Worm (Caenorhabditis elegans) whole organism, L4 larva: ENCODE results near the gene F59B2.9.

ENCODE experiments used
- F44E2.7 ChIP-seq: fragments of 200-800 bp; sonication (Bioruptor generic); IDR thresholded peaks from 2 replicates; pipeline ENCODE4 v2.1.2; 2022; ENCODE audit warnings: missing genetic modification characterization, missing compliant biosample characterization
- T20F7.1 ChIP-seq: fragments of 200-800 bp; sonication (Bioruptor generic); optimal IDR thresholded peaks from 2 replicates; lab custom pipeline; 2018; ENCODE audit warnings: mild to moderate bottlenecking, missing genetic modification characterization, missing compliant biosample characterization
- T26A8.4 ChIP-seq: fragments of 200-800 bp; sonication (Bioruptor generic); IDR thresholded peaks from 2 replicates; pipeline ENCODE4 v1.3.6; 2022; ENCODE audit warnings: missing genetic modification characterization, missing compliant biosample characterization
- Y48G9A.11 ChIP-seq: fragments of 200-800 bp; sonication (Bioruptor generic); IDR thresholded peaks from 2 replicates; pipeline ENCODE4 v1.3.6; 2022; ENCODE audit warnings: missing genetic modification reagents, missing genetic modification characterization, missing compliant biosample characterization
- ZK546.5 ChIP-seq, 2 experiments: sonication (generic microtip); optimal IDR thresholded peaks; 2 replicates each; lab custom pipeline; 2017; ENCODE audit warnings: missing biosample characterization in 2 of 2, missing genetic modification characterization in 2 of 2
- aha-1 ChIP-seq: fragments of 150-350 bp; peaks from one replicate; lab custom pipeline; 2014; ENCODE audit warnings: missing biosample characterization, missing genetic modification characterization
- ama-1 ChIP-seq: fragments of 150-350 bp; optimal IDR thresholded peaks from 2 replicates; lab custom pipeline; 2014; ENCODE audit warnings: inconsistent platforms, mixed read lengths
- arid-1 ChIP-seq: fragments of 200-800 bp; sonication (Bioruptor generic); conservative IDR thresholded peaks from 2 replicates; pipeline ENCODE4 v1.3.6; 2022; ENCODE audit warnings: missing genetic modification reagents, missing genetic modification characterization, missing compliant biosample characterization
- attf-4 ChIP-seq: sonication (generic microtip); optimal IDR thresholded peaks from 3 replicates; lab custom pipeline; 2017; ENCODE audit warnings: missing biosample characterization, missing genetic modification characterization
- ces-1 ChIP-seq: fragments of 150-350 bp; sonication (generic microtip); optimal IDR thresholded peaks from 4 replicates; lab custom pipeline; 2014; ENCODE audit warnings: missing biosample characterization, missing genetic modification reagents, missing genetic modification characterization
- ctbp-1 ChIP-seq: fragments of 200-800 bp; sonication (Bioruptor generic); IDR thresholded peaks from 2 replicates; pipeline ENCODE4 v1.3.6; 2022; ENCODE audit warnings: missing genetic modification reagents, missing genetic modification characterization, missing compliant biosample characterization
- daf-16 ChIP-seq, 3 experiments: sonication (generic microtip); optimal IDR thresholded peaks; 2 replicates each; lab custom pipeline; 2016 to 2017; ENCODE audit warnings: missing genetic modification characterization in 3 of 3, missing genetic modification reagents in 3 of 3, mild to moderate bottlenecking in 2 of 3, missing compliant biosample characterization in 2 of 3, missing biosample characterization in 1 of 3, moderate library complexity in 1 of 3
- dmd-6 ChIP-seq: fragments of 200-800 bp; sonication (Bioruptor generic); IDR thresholded peaks from 2 replicates; pipeline ENCODE4 v1.3.6; 2022; ENCODE audit warnings: missing genetic modification reagents, missing genetic modification characterization, missing compliant biosample characterization
- dmd-9 ChIP-seq: fragments of 200-800 bp; sonication (Bioruptor generic); IDR thresholded peaks from 2 replicates; pipeline ENCODE4 v1.3.6; 2022; ENCODE audit warnings: missing genetic modification reagents, missing genetic modification characterization, missing compliant biosample characterization
- duxl-1 ChIP-seq: sonication (generic microtip); optimal IDR thresholded peaks from 2 replicates; lab custom pipeline; 2016; ENCODE audit warnings: mild to moderate bottlenecking, missing genetic modification characterization, moderate library complexity, missing compliant biosample characterization; ENCODE audit not compliant: poor library complexity
- dve-1 ChIP-seq: sonication (generic microtip); optimal IDR thresholded peaks from 2 replicates; lab custom pipeline; 2017; ENCODE audit warnings: antibody characterized with exemption, mild to moderate bottlenecking, missing genetic modification characterization, missing compliant biosample characterization; ENCODE audit not compliant: insufficient read depth
- egl-27 ChIP-seq: sonication (generic microtip); optimal IDR thresholded peaks from 3 replicates; lab custom pipeline; 2017; ENCODE audit warnings: missing biosample characterization, missing genetic modification reagents, missing genetic modification characterization
- fkh-10 ChIP-seq: fragments of 150-350 bp; optimal IDR thresholded peaks from 2 replicates; lab custom pipeline; 2014; ENCODE audit warnings: missing biosample characterization, missing genetic modification reagents, missing genetic modification characterization
- hif-1 ChIP-seq, 2 experiments: sonication (generic microtip); optimal IDR thresholded peaks; 2 replicates each; lab custom pipeline; 2016 to 2017; ENCODE audit warnings: missing compliant biosample characterization in 2 of 2, missing genetic modification characterization in 2 of 2, missing genetic modification reagents in 2 of 2, missing genotype in 2 of 2, mild to moderate bottlenecking in 1 of 2
- hlh-11 ChIP-seq: fragments of 200-800 bp; sonication (Bioruptor generic); optimal IDR thresholded peaks from 2 replicates; lab custom pipeline; 2018; ENCODE audit warnings: mild to moderate bottlenecking, missing genetic modification characterization, missing compliant biosample characterization
- hlh-30 ChIP-seq: sonication (generic microtip); optimal IDR thresholded peaks from 2 replicates; lab custom pipeline; 2017; ENCODE audit warnings: antibody characterized with exemption, mild to moderate bottlenecking, missing genetic modification characterization, missing compliant biosample characterization; ENCODE audit not compliant: insufficient read depth
- hmg-1.1 ChIP-seq: fragments of 200-800 bp; sonication (Bioruptor generic); IDR thresholded peaks from 2 replicates; pipeline ENCODE4 v1.3.6; 2022; ENCODE audit warnings: missing genetic modification reagents, missing genetic modification characterization, missing compliant biosample characterization
- lim-7 ChIP-seq: fragments of 200-800 bp; sonication (Bioruptor generic); IDR thresholded peaks from 2 replicates; pipeline ENCODE4 v1.3.6; 2022; ENCODE audit warnings: missing genetic modification characterization, missing compliant biosample characterization
- lin-13 ChIP-seq: fragments of 150-350 bp; optimal IDR thresholded peaks from 2 replicates; lab custom pipeline; 2014; ENCODE audit warnings: missing biosample characterization, missing genetic modification reagents, missing genetic modification characterization
- lin-39 ChIP-seq: fragments of 150-350 bp; optimal IDR thresholded peaks from 2 replicates; lab custom pipeline; 2014; ENCODE audit warnings: missing biosample characterization, missing genetic modification reagents, missing genetic modification characterization
- mdl-1 ChIP-seq, 2 experiments: fragments of 150-350 bp in 1 of 2; sonication (generic microtip) in 1 of 2; optimal IDR thresholded peaks; 2 replicates each; lab custom pipeline; 2014 to 2017; ENCODE audit warnings: missing biosample characterization in 2 of 2, missing genetic modification characterization in 2 of 2
- mdt-29 ChIP-seq: fragments of 200-800 bp; sonication (Bioruptor generic); IDR thresholded peaks from 2 replicates; pipeline ENCODE4 v1.3.6; 2022; ENCODE audit warnings: missing genetic modification reagents, missing genetic modification characterization, missing compliant biosample characterization
- mes-2 ChIP-seq: sonication (generic microtip); optimal IDR thresholded peaks from 2 replicates; lab custom pipeline; 2016; ENCODE audit warnings: missing genotype, mild to moderate bottlenecking, missing genetic modification characterization, missing compliant biosample characterization; ENCODE audit not compliant: poor library complexity, severe bottlenecking
- mxl-3 ChIP-seq: fragments of 200-800 bp; sonication (Bioruptor generic); optimal IDR thresholded peaks from 2 replicates; lab custom pipeline; 2018; ENCODE audit warnings: mild to moderate bottlenecking, missing genetic modification characterization, missing compliant biosample characterization
- nhr-10 ChIP-seq: fragments of 150-350 bp; optimal IDR thresholded peaks from 2 replicates; lab custom pipeline; 2014; ENCODE audit warnings: missing biosample characterization, missing genetic modification characterization
- nhr-111 ChIP-seq: fragments of 200-800 bp; sonication (Bioruptor generic); optimal IDR thresholded peaks from 2 replicates; lab custom pipeline; 2018; ENCODE audit warnings: mild to moderate bottlenecking, missing genetic modification characterization, missing compliant biosample characterization
- nhr-42 ChIP-seq: fragments of 200-800 bp; sonication (Bioruptor generic); IDR thresholded peaks from 2 replicates; pipeline ENCODE4 v1.3.6; 2022; ENCODE audit warnings: missing genetic modification characterization, missing compliant biosample characterization
- nhr-76 ChIP-seq: fragments of 150-350 bp; optimal IDR thresholded peaks from 2 replicates; lab custom pipeline; 2014; ENCODE audit warnings: missing biosample characterization, missing genetic modification characterization
- php-3 ChIP-seq: fragments of 200-800 bp; sonication (Bioruptor generic); IDR thresholded peaks from 2 replicates; pipeline ENCODE4 v1.3.6; 2022; ENCODE audit warnings: missing genetic modification reagents, missing genetic modification characterization, missing compliant biosample characterization
- pqm-1 ChIP-seq: sonication (generic microtip); optimal IDR thresholded peaks from 2 replicates; lab custom pipeline; 2017; ENCODE audit warnings: missing biosample characterization, missing genetic modification characterization
- rbr-2 ChIP-seq: sonication (generic microtip); optimal IDR thresholded peaks from 2 replicates; lab custom pipeline; 2016; ENCODE audit warnings: missing genotype, missing genetic modification characterization, missing compliant biosample characterization
- saeg-2 ChIP-seq: fragments of 200-800 bp; sonication (Bioruptor generic); IDR thresholded peaks from 2 replicates; pipeline ENCODE4 v1.3.6; 2022; ENCODE audit warnings: missing genetic modification reagents, missing genetic modification characterization, missing compliant biosample characterization
- sdz-12 ChIP-seq: fragments of 200-800 bp; sonication (Bioruptor generic); optimal IDR thresholded peaks from 2 replicates; lab custom pipeline; 2018; ENCODE audit warnings: mild to moderate bottlenecking, missing genetic modification characterization, missing compliant biosample characterization
- snpc-1.2 ChIP-seq: fragments of 200-800 bp; sonication (Bioruptor generic); IDR thresholded peaks from 2 replicates; pipeline ENCODE4 v1.3.6; 2022; ENCODE audit warnings: missing genetic modification reagents, missing genetic modification characterization, missing compliant biosample characterization
- tag-97 ChIP-seq: fragments of 200-800 bp; sonication (Bioruptor generic); IDR thresholded peaks from 2 replicates; pipeline ENCODE4 v1.3.6; 2022; ENCODE audit warnings: missing genetic modification characterization, missing compliant biosample characterization
- tra-1 ChIP-seq: fragments of 200-800 bp; sonication (Bioruptor generic); IDR thresholded peaks from 2 replicates; pipeline ENCODE4 v1.3.6; 2022; ENCODE audit warnings: missing genetic modification reagents, missing genetic modification characterization, missing compliant biosample characterization
- unc-130 ChIP-seq: sonication (generic microtip); optimal IDR thresholded peaks from 2 replicates; lab custom pipeline; 2016; ENCODE audit warnings: missing genetic modification reagents, missing genetic modification characterization, missing compliant biosample characterization

The F59B2.9 gene

DNA sequence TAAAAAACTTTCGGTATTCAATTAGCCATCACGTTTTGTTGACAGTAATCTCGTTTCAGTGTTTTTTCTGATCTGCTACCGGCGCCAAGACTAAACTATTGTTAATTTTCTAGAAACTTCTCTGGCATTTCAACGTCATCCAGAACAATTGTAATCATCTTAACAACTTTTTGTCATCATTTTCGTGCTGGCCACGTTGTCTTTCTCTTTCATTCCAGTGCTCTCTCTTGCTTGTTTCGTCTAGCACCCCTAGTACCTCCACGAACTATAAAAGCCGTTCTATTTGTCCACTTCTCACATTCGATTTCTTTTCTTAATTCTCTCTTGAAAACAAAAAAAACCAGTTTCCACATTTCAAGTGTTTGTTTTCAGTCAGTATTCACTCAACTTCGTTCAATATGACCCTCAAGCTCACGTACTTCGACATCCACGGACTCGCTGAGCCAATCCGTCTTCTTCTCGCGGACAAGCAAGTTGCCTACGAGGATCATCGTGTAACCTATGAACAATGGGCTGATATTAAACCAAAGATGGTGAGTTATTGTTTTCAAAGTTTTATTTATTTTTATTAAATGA is 46.8 kb upstream of the F59B2.9 start, which contains the start of gene gst-1 (continued):
- peak; percentile 74 for TF ChIP-seq mdt-29 (GFP tag; lab: Robert Waterston, UW)
- peak; percentile 36 for TF ChIP-seq mes-2 (tag; lab: Kevin White, UChicago)
- no peak for TF ChIP-seq egl-27 (tag; lab: Kevin White, UChicago)
- TF ChIP-seq attf-4: no peak
- TF ChIP-seq saeg-2 (GFP tag; lab: Robert Waterston, UW): no peak
- peak; percentile 59 for TF ChIP-seq aha-1 (tag; lab: Kevin White, UChicago)
- no peak for TF ChIP-seq nhr-76 (tag; lab: Kevin White, UChicago)
- no peak for TF ChIP-seq nhr-10 (tag; lab: Kevin White, UChicago)
- TF ChIP-seq tra-1 (GFP tag; lab: Robert Waterston, UW): 0 out of 2 replicates have a peak, but pooled peaks have one; percentile 8
- peak; percentile 54 for TF ChIP-seq dmd-6
- TF ChIP-seq ama-1 (lab: Kevin White, UChicago): peak; percentile 40
- TF ChIP-seq hlh-30 (tag; lab: Kevin White, UChicago): peak; percentile 7
- 0 out of 2 replicates have a peak, but pooled peaks have one; percentile 31 for TF ChIP-seq hmg-1.1 (GFP tag; lab: Robert Waterston, UW)
- no peak for TF ChIP-seq daf-16 (GFP tag; optimal IDR thresholded peaks at IDR 0.05; lab: Kevin White, UChicago)
- TF ChIP-seq daf-16 (tag; optimal IDR thresholded peaks at IDR 0.05; lab: Kevin White, UChicago): peak; percentile 70
- TF ChIP-seq T26A8.4 (GFP tag; lab: Robert Waterston, UW): no peak

DNA sequence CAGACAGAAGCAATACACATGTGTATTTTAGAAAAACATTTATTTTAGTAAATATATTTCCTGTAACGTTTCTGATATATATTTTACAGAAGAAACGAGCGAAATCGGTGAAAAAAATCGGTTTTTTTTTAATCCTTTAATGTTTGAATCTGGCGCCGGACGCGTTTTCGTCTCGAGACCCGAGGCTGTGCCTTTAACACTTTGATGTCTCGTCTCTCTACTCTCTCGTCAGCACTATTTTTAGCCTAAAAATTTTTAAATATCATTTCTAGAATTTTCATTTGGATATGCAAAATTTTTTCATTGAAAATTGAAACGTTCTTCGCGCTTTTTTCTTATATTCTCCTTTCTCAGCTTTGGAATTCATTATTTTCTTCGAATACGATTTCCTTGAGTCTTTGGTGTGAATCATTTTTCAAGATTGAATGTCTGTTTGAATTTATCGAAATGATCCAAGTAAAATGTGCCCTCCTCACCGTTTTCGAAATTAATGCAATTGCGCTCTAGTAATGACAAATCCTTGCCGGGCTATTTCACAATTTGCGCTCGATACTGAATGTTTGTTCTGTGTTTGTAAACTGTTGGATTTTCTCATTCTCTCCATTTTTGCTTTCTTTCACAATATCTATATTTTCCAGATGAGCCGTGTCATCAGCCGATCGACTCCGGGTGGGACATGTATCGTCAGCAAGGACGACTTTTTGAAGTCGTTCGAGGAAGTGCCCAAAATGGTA is 42.4 kb upstream of the F59B2.9 start, which contains the start of gene cls-2:
Gene cls-2 (plus strand): TSS at position 635 of the 734 bp plus-strand sequence.
- TF ChIP-seq T20F7.1 (GFP tag; lab: Kevin White, UChicago): no peak
- TF ChIP-seq dmd-9 (GFP tag; lab: Robert Waterston, UW): no peak
- TF ChIP-seq mdt-29 (GFP tag; lab: Robert Waterston, UW): no peak
- no peak for TF ChIP-seq nhr-42 (GFP tag; lab: Robert Waterston, UW)
- no peak for TF ChIP-seq nhr-111
- TF ChIP-seq Y48G9A.11 (GFP tag; lab: Robert Waterston, UW): no peak
- no peak for TF ChIP-seq hlh-11 (tag; lab: Kevin White, UChicago)
- TF ChIP-seq saeg-2 (GFP tag; lab: Robert Waterston, UW): no peak
- no peak for TF ChIP-seq F44E2.7 (GFP tag; lab: Robert Waterston, UW)
- 0 out of 2 replicates have a peak, but pooled peaks have one; percentile 14 for TF ChIP-seq ctbp-1 (GFP tag; lab: Robert Waterston, UW)
- no peak for TF ChIP-seq rbr-2 (tag; lab: Kevin White, UChicago)
- no peak for TF ChIP-seq lin-13 (GFP tag; lab: Kevin White, UChicago)
- TF ChIP-seq ZK546.5 (tag; optimal IDR thresholded peaks at IDR 0.05; lab: Kevin White, UChicago): no peak
- TF ChIP-seq hmg-1.1 (GFP tag; lab: Robert Waterston, UW): no peak
- peak; percentile 23; the same call in 1 of the 2 replicates for TF ChIP-seq lim-7 (GFP tag; lab: Robert Waterston, UW)
- no peak for TF ChIP-seq tra-1 (GFP tag; lab: Robert Waterston, UW)
- TF ChIP-seq dmd-6: 0 out of 2 replicates have a peak, but pooled peaks have one; percentile 7
- no peak for TF ChIP-seq unc-130 (GFP tag; lab: Kevin White, UChicago)
- no peak for TF ChIP-seq egl-27 (tag; lab: Kevin White, UChicago)
- no peak for TF ChIP-seq php-3 (GFP tag; lab: Robert Waterston, UW)
- TF ChIP-seq, all 104 proteins: peak for 3

- TF ChIP-seq aha-1 (tag; lab: Kevin White, UChicago) (peak; percentile 99), snpc-1.2 (GFP tag; lab: Robert Waterston, UW) (peak; percentile 83), duxl-1 (tag; lab: Kevin White, UChicago) (peak; percentile 57), ces-1 (GFP tag; lab: Kevin White, UChicago) (no peak), attf-4 (no peak), pqm-1 (no peak), sdz-12 (peak; percentile 97), dve-1 (tag; lab: Kevin White, UChicago) (peak; percentile 94), nhr-42 (GFP tag; lab: Robert Waterston, UW) (peak; percentile 89; the same call in 1 of the 2 replicates), tag-97 (0 out of 2 replicates have a peak, but pooled peaks have one; percentile 38), ama-1 (lab: Kevin White, UChicago) (peak; percentile 48), mxl-3 (GFP tag; lab: Kevin White, UChicago) (peak; percentile 97), Y48G9A.11 (GFP tag; lab: Robert Waterston, UW) (peak; percentile 82), fkh-10 (no peak), php-3 (GFP tag; lab: Robert Waterston, UW) (peak; percentile 92), lin-39 (tag; lab: Kevin White, UChicago) (no peak), mdl-1 (tag; optimal IDR thresholded peaks at IDR 0.05; lab: Kevin White, UChicago) (peak; percentile 86 to 98), hif-1 (tag; optimal IDR thresholded peaks at IDR 0.05; lab: Kevin White, UChicago) (peak; percentile 66 to 86), arid-1 (GFP tag; lab: Robert Waterston, UW) (peak; percentile 91)
Observed at ce11 chrIII:9053740-9054252, 41.6 kb upstream of the F59B2.9 start, which contains the start of gene R107.5. R107.5 (minus strand) TSS chrIII:9053790.
